Worm (Caenorhabditis elegans): ENCODE data around the gene C05C9.1.

DNA sequence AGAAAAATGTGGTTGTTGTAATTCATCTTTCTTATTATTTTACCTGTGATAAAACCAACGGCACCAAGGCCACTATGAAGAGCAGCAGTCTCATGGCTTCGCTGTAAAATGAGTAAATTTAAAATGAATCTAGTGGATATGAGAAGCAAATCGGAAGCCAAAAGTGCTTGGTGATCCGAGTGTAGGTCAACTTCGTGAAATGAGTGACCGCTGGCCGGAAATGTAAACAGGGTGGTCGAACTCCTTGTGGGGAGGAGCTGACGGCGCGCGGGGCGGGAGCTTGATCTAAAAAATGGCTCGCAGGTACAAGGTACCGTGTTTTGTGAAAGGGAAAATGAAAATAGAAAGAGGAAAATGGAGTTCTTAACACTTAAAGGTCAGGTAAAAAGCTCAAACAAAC, 36.1 kb downstream of the C05C9.1 start, which contains the start of gene C34F6.1:
- TF ChIP-seq mdl-1 (tag; optimal IDR thresholded peaks at IDR 0.05), result no peak
- no peak for TF ChIP-seq elt-1 (tag; optimal IDR thresholded peaks at IDR 0.05)
- TF ChIP-seq ztf-4 (tag; optimal IDR thresholded peaks at IDR 0.05), result no peak
- TF ChIP-seq elt-3 (tag; optimal IDR thresholded peaks at IDR 0.05), result no peak
- TF ChIP-seq nhr-237 (tag; optimal IDR thresholded peaks at IDR 0.05), result no peak
- TF ChIP-seq unc-39 (tag; optimal IDR thresholded peaks at IDR 0.05), result no peak
- no peak for TF ChIP-seq nhr-77 (tag; optimal IDR thresholded peaks at IDR 0.05)
- TF ChIP-seq sea-2 (GFP tag; optimal IDR thresholded peaks at IDR 0.05), result no peak
- no peak for TF ChIP-seq ama-1 (optimal IDR thresholded peaks at IDR 0.05)
- no peak for TF ChIP-seq unc-62 (GFP tag; optimal IDR thresholded peaks at IDR 0.05)
- TF ChIP-seq ceh-82 (tag; optimal IDR thresholded peaks at IDR 0.05), result no peak
- no peak for TF ChIP-seq lsy-12 (tag; optimal IDR thresholded peaks at IDR 0.05)

Data from whole organism, L3 larva.